Fruit fly (Drosophila melanogaster) whole organism, wandering third instar larva: ENCODE results near the gene CG17819.
A peak's percentile ranks its signal among the peaks of the same experiment; 100 is the strongest.

ENCODE experiments used
- Abd-B ChIP-seq: fragments of >200 bp; optimal IDR thresholded peaks from 2 replicates; lab custom pipeline; 2017; ENCODE audit warnings: missing biosample characterization, missing genetic modification characterization
- CG32264 ChIP-seq: fragments of 200-800 bp; sonication (Bioruptor generic); optimal IDR thresholded peaks from 2 replicates; lab custom pipeline; 2016; ENCODE audit warnings: missing biosample characterization, missing genetic modification characterization
- CG9705 ChIP-seq: fragments of 200-800 bp; sonication (Bioruptor generic); optimal IDR thresholded peaks from 2 replicates; lab custom pipeline; 2018; ENCODE audit warnings: missing biosample characterization, mild to moderate bottlenecking, missing genetic modification characterization
- CrebA ChIP-seq: fragments of 200-800 bp; sonication (Bioruptor generic); optimal IDR thresholded peaks from 2 replicates; lab custom pipeline; 2016; ENCODE audit warnings: missing biosample characterization, mild to moderate bottlenecking, missing genetic modification characterization, borderline replicate concordance
- Dfd ChIP-seq: fragments of >200 bp; optimal IDR thresholded peaks from 2 replicates; lab custom pipeline; 2017; ENCODE audit warnings: missing biosample characterization, missing genetic modification characterization
- Dif ChIP-seq: fragments of 200-275, 200-300 bp; sonication (Bioruptor generic); optimal IDR thresholded peaks from 2 replicates; lab custom pipeline; 2018; ENCODE audit warnings: missing biosample characterization, missing genetic modification characterization; ENCODE audit not compliant: partially characterized antibody
- GATAd ChIP-seq: sonication (Bioruptor generic); optimal IDR thresholded peaks from 2 replicates; lab custom pipeline; 2016; ENCODE audit warnings: missing biosample characterization, missing genetic modification characterization
- HLH106 ChIP-seq: fragments of 200-800 bp; optimal IDR thresholded peaks from 3 replicates; lab custom pipeline; 2019; ENCODE audit warnings: missing biosample characterization, mild to moderate bottlenecking, missing genetic modification characterization, moderate library complexity
- Hnf4 ChIP-seq: fragments of 200-800 bp; sonication (Bioruptor generic); optimal IDR thresholded peaks from 2 replicates; lab custom pipeline; 2016; ENCODE audit warnings: missing biosample characterization, mild to moderate bottlenecking, missing genetic modification characterization
- Hr78 ChIP-seq: fragments of >200 bp; optimal IDR thresholded peaks from 2 replicates; lab custom pipeline; 2017; ENCODE audit warnings: missing biosample characterization, missing genetic modification characterization
- Hr83 ChIP-seq: fragments of 200-300 bp; sonication (Bioruptor generic); optimal IDR thresholded peaks from 2 replicates; lab custom pipeline; 2016; ENCODE audit warnings: missing biosample characterization, mild to moderate bottlenecking, missing genetic modification characterization, moderate library complexity; ENCODE audit not compliant: poor library complexity, severe bottlenecking
- Jra ChIP-seq: sonication (Bioruptor generic); optimal IDR thresholded peaks from 2 replicates; lab custom pipeline; 2016; ENCODE audit warnings: missing biosample characterization, missing genetic modification characterization
- Mio ChIP-seq: sonication (Bioruptor generic); optimal IDR thresholded peaks from 2 replicates; lab custom pipeline; 2016; ENCODE audit warnings: missing biosample characterization, missing genetic modification characterization
- Myc ChIP-seq: fragments of >200 bp; optimal IDR thresholded peaks from 2 replicates; lab custom pipeline; 2017
- N ChIP-seq: fragments of >200 bp; optimal IDR thresholded peaks from 2 replicates; lab custom pipeline; 2018; ENCODE audit warnings: missing biosample characterization, missing external identifiers, missing genetic modification characterization
- OdsH ChIP-seq: fragments of 200-800 bp; sonication (Bioruptor generic); optimal IDR thresholded peaks from 2 replicates; lab custom pipeline; 2016; ENCODE audit warnings: missing biosample characterization, mild to moderate bottlenecking, missing genetic modification characterization
- Rel ChIP-seq, 2 experiments: fragments of 200-800 bp; sonication (Bioruptor generic) in 1 of 2; optimal IDR thresholded peaks; 2 replicates in 1 of 2; 3 replicates in 1 of 2; lab custom pipeline; 2016 to 2019; ENCODE audit warnings: mild to moderate bottlenecking in 2 of 2, missing biosample characterization in 2 of 2, missing genetic modification characterization in 2 of 2, moderate library complexity in 1 of 2
- Sp1 ChIP-seq: fragments of 200-800 bp; sonication (Bioruptor generic); optimal IDR thresholded peaks from 3 replicates; lab custom pipeline; 2019; ENCODE audit warnings: missing biosample characterization, mild to moderate bottlenecking, missing genetic modification characterization, moderate library complexity
- Vsx2 ChIP-seq: fragments of 200-300, 225-300 bp; sonication (Bioruptor generic); optimal IDR thresholded peaks from 2 replicates; lab custom pipeline; 2018; ENCODE audit warnings: missing biosample characterization, missing genetic modification characterization; ENCODE audit not compliant: partially characterized antibody
- br ChIP-seq: fragments of 200-800 bp; sonication (Bioruptor generic); optimal IDR thresholded peaks from 2 replicates; lab custom pipeline; 2016; ENCODE audit warnings: missing biosample characterization, missing genetic modification characterization
- brk ChIP-seq: fragments of 200-800 bp; sonication (Bioruptor generic); optimal IDR thresholded peaks from 2 replicates; lab custom pipeline; 2016; ENCODE audit warnings: missing biosample characterization, mild to moderate bottlenecking, missing genetic modification characterization
- dl ChIP-seq, 2 experiments: fragments of 175-275, 200-275 bp in 1 of 2; fragments of 200-275 bp in 1 of 2; sonication (Bioruptor generic); optimal IDR thresholded peaks; lab custom pipeline; 2018; ENCODE audit warnings: mild to moderate bottlenecking in 2 of 2, missing biosample characterization in 2 of 2, missing genetic modification characterization in 2 of 2, moderate library complexity in 2 of 2; ENCODE audit not compliant: partially characterized antibody in 2 of 2, insufficient read depth in 1 of 2
- dmrt93B ChIP-seq: fragments of 200-800 bp; sonication (Bioruptor generic); optimal IDR thresholded peaks from 2 replicates; lab custom pipeline; 2018; ENCODE audit warnings: missing biosample characterization, mild to moderate bottlenecking, missing genetic modification characterization
- dsf ChIP-seq: sonication (Bioruptor generic); optimal IDR thresholded peaks from 2 replicates; lab custom pipeline; 2016; ENCODE audit warnings: missing biosample characterization, missing genetic modification characterization, borderline replicate concordance
- ey ChIP-seq: fragments of 200-800 bp; sonication (Bioruptor generic); optimal IDR thresholded peaks from 2 replicates; lab custom pipeline; 2016; ENCODE audit warnings: missing biosample characterization, missing genetic modification characterization
- foxo ChIP-seq, 2 experiments: fragments of 200-800 bp; sonication (Bioruptor generic); optimal IDR thresholded peaks; 2 replicates in 1 of 2; 3 replicates in 1 of 2; lab custom pipeline; 2016 to 2017; ENCODE audit warnings: missing biosample characterization in 2 of 2, missing genetic modification characterization in 2 of 2
- fru ChIP-seq: fragments of 200-800 bp; sonication (Bioruptor generic); optimal IDR thresholded peaks from 3 replicates; lab custom pipeline; 2016; ENCODE audit warnings: missing biosample characterization, mild to moderate bottlenecking, missing genetic modification characterization
- h ChIP-seq: fragments of 200-800 bp; sonication (Bioruptor generic); optimal IDR thresholded peaks from 3 replicates; lab custom pipeline; 2016; ENCODE audit warnings: missing biosample characterization, mild to moderate bottlenecking, missing genetic modification characterization
- jim ChIP-seq: fragments of 175-275, 200-325 bp; sonication (Bioruptor generic); optimal IDR thresholded peaks from 2 replicates; lab custom pipeline; 2016; ENCODE audit warnings: missing biosample characterization, mild to moderate bottlenecking, missing genetic modification characterization
- lola ChIP-seq: fragments of >200 bp; optimal IDR thresholded peaks from 2 replicates; lab custom pipeline; 2017; ENCODE audit warnings: missing biosample characterization, missing genetic modification characterization
- pan ChIP-seq: fragments of >200 bp; optimal IDR thresholded peaks from 2 replicates; lab custom pipeline; 2017
- psq ChIP-seq: fragments of 200-800 bp; sonication (Bioruptor generic); optimal IDR thresholded peaks from 3 replicates; lab custom pipeline; 2017; ENCODE audit warnings: missing biosample characterization, mild to moderate bottlenecking, missing genetic modification characterization, moderate library complexity
- rgr ChIP-seq: fragments of 200-800 bp; sonication (Bioruptor generic); optimal IDR thresholded peaks from 3 replicates; lab custom pipeline; 2016; ENCODE audit warnings: missing biosample characterization, mild to moderate bottlenecking, missing genetic modification characterization
- sage ChIP-seq: fragments of 200-800 bp; sonication (Bioruptor generic); optimal IDR thresholded peaks from 2 replicates; lab custom pipeline; 2016; ENCODE audit warnings: missing biosample characterization, mild to moderate bottlenecking, missing genetic modification characterization
- sv ChIP-seq: fragments of 200-800 bp; sonication (Bioruptor generic); optimal IDR thresholded peaks from 3 replicates; lab custom pipeline; 2016; ENCODE audit warnings: missing biosample characterization, missing genetic modification characterization
- tai ChIP-seq: sonication (Bioruptor generic); optimal IDR thresholded peaks from 2 replicates; lab custom pipeline; 2016; ENCODE audit warnings: missing biosample characterization, missing genetic modification characterization
- usp ChIP-seq: fragments of >200 bp; optimal IDR thresholded peaks from 2 replicates; lab custom pipeline; 2017; ENCODE audit warnings: missing biosample characterization, missing genetic modification characterization
- woc ChIP-seq: sonication (Bioruptor generic); optimal IDR thresholded peaks from 2 replicates; lab custom pipeline; 2016; ENCODE audit warnings: missing biosample characterization, mild to moderate bottlenecking, missing genetic modification characterization

CG17819 gene

dm6 chr3R:21849988-21850460 is 35.3 kb downstream of the CG17819 start (continued):
- no peak for TF ChIP-seq Dfd
- TF ChIP-seq, all 38 proteins: peak for 12

- TF ChIP-seq Abd-B (GFP tag; lab: Kevin White, UChicago), result no peak
- TF ChIP-seq Vsx2, result no peak
- TF ChIP-seq Myc (lab: Kevin White, UChicago), result no peak
- peak; percentile 95 for TF ChIP-seq dmrt93B
- TF ChIP-seq br (GFP tag; lab: Kevin White, UChicago), result peak; percentile 95
- no peak for TF ChIP-seq dl (GFP tag; optimal IDR thresholded peaks at IDR 0.05; lab: Kevin White, UChicago; ENCODE audit: insufficient read depth in 1 of 2, partially characterized antibody in 2 of 2)
- peak; percentile 82 for TF ChIP-seq brk
- TF ChIP-seq Hr83 (GFP tag; lab: Kevin White, UChicago), result no peak
- peak; percentile 91 for TF ChIP-seq CG9705
- no peak for TF ChIP-seq pan
- TF ChIP-seq N, result no peak
- TF ChIP-seq jim (GFP tag; lab: Kevin White, UChicago), result no peak
- peak; percentile 87 for TF ChIP-seq sage (GFP tag; lab: Kevin White, UChicago)
- TF ChIP-seq CG32264, result peak; percentile 93
- TF ChIP-seq Sp1 (GFP tag; lab: Kevin White, UChicago), result peak; percentile 96
- peak; percentile 89 for TF ChIP-seq Hnf4 (GFP tag; lab: Kevin White, UChicago)
- TF ChIP-seq Dfd, result peak; percentile 87
- TF ChIP-seq tai (GFP tag; lab: Kevin White, UChicago), result peak; percentile 82
- TF ChIP-seq foxo (GFP tag; optimal IDR thresholded peaks at IDR 0.05; lab: Kevin White, UChicago), result peak; percentile 87 to 97
- TF ChIP-seq sv (GFP tag; lab: Kevin White, UChicago), result peak; percentile 31
- no peak for TF ChIP-seq GATAd (GFP tag; lab: Kevin White, UChicago)
- TF ChIP-seq Dif (GFP tag; lab: Kevin White, UChicago), result no peak
- TF ChIP-seq Jra (GFP tag; lab: Kevin White, UChicago), result peak; percentile 90
- TF ChIP-seq woc (GFP tag; lab: Kevin White, UChicago), result peak; percentile 97
- TF ChIP-seq Rel (GFP tag; optimal IDR thresholded peaks at IDR 0.05; lab: Kevin White, UChicago), result peak; percentile 73
- peak; percentile 74 for TF ChIP-seq Rel (tag; optimal IDR thresholded peaks at IDR 0.05; lab: Kevin White, UChicago)
- TF ChIP-seq h, result peak; percentile 96
- TF ChIP-seq ey (GFP tag; lab: Kevin White, UChicago), result peak; percentile 95
- TF ChIP-seq usp (GFP tag; lab: Kevin White, UChicago), result no peak
- no peak for TF ChIP-seq Mio (GFP tag; lab: Kevin White, UChicago)
- TF ChIP-seq lola (GFP tag; lab: Kevin White, UChicago), result no peak
- peak; percentile 71 for TF ChIP-seq dsf
- TF ChIP-seq psq (GFP tag; lab: Kevin White, UChicago), result peak; percentile 93
- peak; percentile 98 for TF ChIP-seq fru (GFP tag; lab: Kevin White, UChicago)
- TF ChIP-seq OdsH (GFP tag; lab: Kevin White, UChicago), result peak; percentile 97
- no peak for TF ChIP-seq CrebA (GFP tag; lab: Kevin White, UChicago)
- TF ChIP-seq rgr (GFP tag; lab: Kevin White, UChicago), result peak; percentile 94
- TF ChIP-seq HLH106 (tag; lab: Kevin White, UChicago), result peak; percentile 95
- no peak for TF ChIP-seq Hr78 (GFP tag; lab: Kevin White, UChicago)
Measured at dm6 chr3R:21848987-21849442, 36.3 kb downstream of the CG17819 start.

DNA sequence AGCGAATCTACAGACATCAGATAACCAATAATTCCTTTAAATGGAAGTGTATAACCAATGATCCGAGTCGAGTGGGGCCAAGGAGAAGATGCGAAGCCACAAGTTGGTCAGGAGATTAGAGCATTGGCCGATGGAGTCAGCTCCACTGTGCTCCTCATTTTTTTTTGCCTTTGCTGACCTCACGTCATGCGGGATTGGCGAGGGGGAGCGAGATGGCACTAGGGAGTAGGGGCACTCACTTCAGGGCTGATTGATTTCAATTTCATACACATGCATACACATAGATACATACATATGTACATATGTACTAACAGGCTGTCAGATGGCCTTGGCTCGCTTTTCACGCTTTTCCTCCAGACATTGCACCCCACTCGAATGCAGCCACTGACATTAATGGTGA is 37.1 kb downstream of the CG17819 start:
- TF ChIP-seq CG32264, result no peak
- TF ChIP-seq, all 38 proteins: peak for 0
